Fruit fly (Drosophila melanogaster) whole organism, wandering third instar larva: Measurements from ENCODE around the gene FoxK.

Source experiments
- HLH106 ChIP-seq: fragments of 200-800 bp; optimal IDR thresholded peaks from 3 replicates; lab custom pipeline; 2019; ENCODE audit warnings: missing biosample characterization, mild to moderate bottlenecking, missing genetic modification characterization, moderate library complexity
- OdsH ChIP-seq: fragments of 200-800 bp; sonication (Bioruptor generic); optimal IDR thresholded peaks from 2 replicates; lab custom pipeline; 2016; ENCODE audit warnings: missing biosample characterization, mild to moderate bottlenecking, missing genetic modification characterization
- dmrt93B ChIP-seq: fragments of 200-800 bp; sonication (Bioruptor generic); optimal IDR thresholded peaks from 2 replicates; lab custom pipeline; 2018; ENCODE audit warnings: missing biosample characterization, mild to moderate bottlenecking, missing genetic modification characterization
- lola ChIP-seq: fragments of >200 bp; optimal IDR thresholded peaks from 2 replicates; lab custom pipeline; 2017; ENCODE audit warnings: missing biosample characterization, missing genetic modification characterization
- psq ChIP-seq: fragments of 200-800 bp; sonication (Bioruptor generic); optimal IDR thresholded peaks from 3 replicates; lab custom pipeline; 2017; ENCODE audit warnings: missing biosample characterization, mild to moderate bottlenecking, missing genetic modification characterization, moderate library complexity

DNA sequence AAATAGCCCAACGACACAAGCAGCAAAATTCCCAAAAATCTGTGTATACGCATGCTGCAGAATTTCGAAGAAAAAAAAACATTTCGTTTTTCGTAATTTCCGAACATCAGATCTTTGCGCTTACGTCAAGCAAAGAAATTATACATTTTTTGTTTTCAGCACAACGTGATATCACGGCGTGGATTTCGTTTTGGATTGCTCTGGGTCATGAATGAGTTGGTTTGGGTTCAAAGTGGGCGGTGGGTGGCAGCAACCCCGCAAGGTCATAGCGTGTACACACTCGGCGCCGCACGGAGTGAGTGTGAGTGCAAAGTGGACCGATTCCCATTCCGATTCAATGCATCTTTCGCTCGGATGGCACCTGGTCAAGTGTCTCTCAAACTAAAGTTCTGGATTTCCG, 4.3 kb upstream of the FoxK start:
- no peak for TF ChIP-seq lola (GFP tag; lab: Kevin White, UChicago)
- no peak for TF ChIP-seq dmrt93B
- TF ChIP-seq HLH106 (tag; lab: Kevin White, UChicago): no peak
- no peak for TF ChIP-seq OdsH
- TF ChIP-seq psq (GFP tag; lab: Kevin White, UChicago): no peak
